Fruit fly (Drosophila melanogaster) S2 (cell line): Measurements from ENCODE around the gene CG42512.

Experiments
- CG8478 ChIP-seq: fragments of >200 bp; optimal IDR thresholded peaks from 2 replicates; lab custom pipeline; 2018
- CTCF ChIP-seq, 2 experiments: fragments of >200 bp; optimal IDR thresholded peaks; 2 replicates each; lab custom pipeline; 2018

DNA sequence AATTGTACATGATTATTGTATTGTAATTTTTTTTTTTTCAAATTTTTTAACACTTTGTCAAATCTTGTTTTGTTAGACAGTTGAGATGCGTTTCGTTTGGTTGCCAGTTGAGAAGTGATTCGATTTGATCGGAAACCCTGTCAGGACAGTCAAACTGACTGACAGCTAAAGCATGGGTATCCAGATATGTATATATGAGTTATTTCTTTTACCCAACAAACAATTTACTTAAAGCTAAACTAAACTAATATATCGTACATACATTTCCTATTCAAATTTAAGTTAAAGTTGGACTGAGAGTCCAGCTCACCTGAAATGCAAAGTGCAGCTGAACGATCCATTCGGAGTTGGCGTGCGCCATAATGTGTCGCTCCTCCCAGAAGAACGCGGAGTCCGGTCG is 19.0 kb upstream of the CG42512 start, which contains the start of gene CG9777:
- TF ChIP-seq CG8478 (lab: Kevin White, UChicago) (no peak), CTCF (optimal IDR thresholded peaks at IDR 0.05; lab: Kevin White, UChicago) (no peak)
